Fruit fly (Drosophila melanogaster): ENCODE results near the gene kug.

kug gene

DNA sequence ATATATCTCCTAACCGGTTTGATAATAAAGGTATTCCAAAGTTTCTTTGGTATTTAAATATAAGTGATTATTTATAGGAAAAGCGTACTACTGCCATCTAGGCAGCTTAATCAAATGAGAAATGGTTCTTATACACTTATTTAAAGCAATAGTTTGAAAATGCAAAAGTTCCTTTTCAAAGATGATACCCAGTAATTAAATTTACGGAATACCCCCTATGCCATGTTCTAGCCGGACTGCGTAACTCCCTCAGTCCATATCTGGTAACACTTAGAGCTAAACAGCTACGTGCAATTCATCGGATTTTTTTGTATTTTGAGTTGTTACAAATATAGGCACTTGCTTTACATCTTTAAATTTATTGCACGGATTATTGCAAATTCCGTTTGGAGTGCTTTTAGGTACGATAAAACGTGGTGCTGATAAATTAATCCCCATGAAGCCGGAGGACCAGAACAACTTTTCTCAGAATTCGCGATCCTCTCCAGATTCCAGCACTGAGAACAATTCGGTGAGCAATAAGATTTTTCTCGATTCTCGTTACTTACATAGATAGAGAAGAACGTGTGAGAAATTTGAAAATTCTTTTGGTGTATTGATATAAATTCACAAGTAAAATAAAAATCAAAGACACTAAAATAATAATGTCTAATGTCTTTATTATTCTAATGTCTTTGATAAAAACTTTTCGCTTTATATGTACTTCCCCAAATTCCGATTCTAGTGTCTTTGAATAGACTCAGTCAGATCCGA, 2.4 kb upstream of the kug start, which contains the start of gene CG7668 (continued):
- peak; percentile 9; the same call in 1 of the 2 replicates for TF ChIP-seq Scr (GFP tag; IDR thresholded peaks at IDR 0.05; ENCODE audit: partially characterized antibody)
- peak; percentile 79 for TF ChIP-seq Atf3 (GFP tag; optimal IDR thresholded peaks at IDR 0.05)
- TF ChIP-seq CG3407 (GFP tag; optimal IDR thresholded peaks at IDR 0.05), result peak; percentile 76
- TF ChIP-seq CG30020 (tag; optimal IDR thresholded peaks at IDR 0.05), result peak; percentile 87
- peak; percentile 88 for TF ChIP-seq CG10267 (tag; optimal IDR thresholded peaks at IDR 0.05)
- peak; percentile 84; the same call in 1 of the 3 replicates for TF ChIP-seq B-H1 (GFP tag; IDR thresholded peaks at IDR 0.05)
- peak; percentile 92 for TF ChIP-seq CG13296 (GFP tag; optimal IDR thresholded peaks at IDR 0.05)
- peak; percentile 32 for TF ChIP-seq Dp (GFP tag; optimal IDR thresholded peaks at IDR 0.05)
- TF ChIP-seq Oaz (GFP tag; IDR thresholded peaks at IDR 0.05), result peak; percentile 84; the same call in 1 of the 2 replicates
- TF ChIP-seq CG8281 (tag; optimal IDR thresholded peaks at IDR 0.05), result peak; percentile 76
- peak; percentile 83 for TF ChIP-seq twi (tag; optimal IDR thresholded peaks at IDR 0.05)
- peak; percentile 84 for TF ChIP-seq Dbx (GFP tag; IDR thresholded peaks at IDR 0.05)
- peak; percentile 81 for TF ChIP-seq fu2 (GFP tag; optimal IDR thresholded peaks at IDR 0.05)
- TF ChIP-seq ERR (GFP tag; optimal IDR thresholded peaks at IDR 0.05), result peak; percentile 65
- no peak for TF ChIP-seq CG42726 (GFP tag; IDR thresholded peaks at IDR 0.05; ENCODE audit: partially characterized antibody)
- peak; percentile 84 for TF ChIP-seq ems (GFP tag; optimal IDR thresholded peaks at IDR 0.05)
- no peak; the same call in 1 of the 2 replicates for TF ChIP-seq toy (GFP tag; IDR thresholded peaks at IDR 0.05)
- TF ChIP-seq CG2202 (tag; optimal IDR thresholded peaks at IDR 0.05), result peak; percentile 86
- peak; percentile 50 for TF ChIP-seq CG7928 (GFP tag; optimal IDR thresholded peaks at IDR 0.05)
- peak; percentile 85 for TF ChIP-seq CG17568 (GFP tag; optimal IDR thresholded peaks at IDR 0.05)
- peak; percentile 70 for TF ChIP-seq gsb (GFP tag; IDR thresholded peaks at IDR 0.05)
- TF ChIP-seq hb (GFP tag; IDR thresholded peaks at IDR 0.05; ENCODE audit: partially characterized antibody), result no peak
- peak; percentile 67 for TF ChIP-seq CG17802 (tag; optimal IDR thresholded peaks at IDR 0.05)
- peak; percentile 50 for TF ChIP-seq fd102C (GFP tag; optimal IDR thresholded peaks at IDR 0.05)
- peak; percentile 87 for TF ChIP-seq fd96Cb (tag; optimal IDR thresholded peaks at IDR 0.05)
- no peak for TF ChIP-seq Hey (tag; optimal IDR thresholded peaks at IDR 0.05)
- TF ChIP-seq Kr (GFP tag; optimal IDR thresholded peaks at IDR 0.05), result no peak
- TF ChIP-seq da (GFP tag; optimal IDR thresholded peaks at IDR 0.05), result peak; percentile 53
- peak; percentile 87 for TF ChIP-seq rib (GFP tag; IDR thresholded peaks at IDR 0.05)
- TF ChIP-seq Hr78 (GFP tag; optimal IDR thresholded peaks at IDR 0.05), result no peak
- TF ChIP-seq peb (GFP tag; IDR thresholded peaks at IDR 0.05), result peak; percentile 59; the same call in 1 of the 2 replicates
- peak; percentile 93 for TF ChIP-seq Ada2b (GFP tag; IDR thresholded peaks at IDR 0.05)
- peak; percentile 55 for TF ChIP-seq psq (GFP tag; optimal IDR thresholded peaks at IDR 0.05)
- peak; percentile 79 for TF ChIP-seq kay (GFP tag; optimal IDR thresholded peaks at IDR 0.05)
- TF ChIP-seq jing (GFP tag; optimal IDR thresholded peaks at IDR 0.05), result peak; percentile 73
- peak; percentile 82 for TF ChIP-seq Spps (tag; optimal IDR thresholded peaks at IDR 0.05)
- peak; percentile 60 for TF ChIP-seq CG6683 (GFP tag; optimal IDR thresholded peaks at IDR 0.05)
- TF ChIP-seq cas (GFP tag; IDR thresholded peaks at IDR 0.05), result peak; percentile 86; the same call in 1 of the 2 replicates
- peak; percentile 58 for TF ChIP-seq CG4282 (GFP tag; optimal IDR thresholded peaks at IDR 0.05)
- peak; percentile 67 for TF ChIP-seq CG8359 (GFP tag; optimal IDR thresholded peaks at IDR 0.05; ENCODE audit: borderline replicate concordance)
- TF ChIP-seq CG9215 (GFP tag; IDR thresholded peaks at IDR 0.05), result no peak
- peak; percentile 93 for TF ChIP-seq CG18599 (GFP tag; optimal IDR thresholded peaks at IDR 0.05)
- TF ChIP-seq CG9876 (GFP tag; optimal IDR thresholded peaks at IDR 0.05), result peak; percentile 57
- peak; percentile 78 for TF ChIP-seq cato (GFP tag; optimal IDR thresholded peaks at IDR 0.05; ENCODE audit: borderline replicate concordance)
- peak; percentile 89 for TF ChIP-seq CG14050 (GFP tag; IDR thresholded peaks at IDR 0.05)
- TF ChIP-seq CG30431 (GFP tag; optimal IDR thresholded peaks at IDR 0.05), result no peak
- TF ChIP-seq NC2β (GFP tag; optimal IDR thresholded peaks at IDR 0.05), result peak; percentile 88
- peak; percentile 87 for TF ChIP-seq pum (GFP tag; optimal IDR thresholded peaks at IDR 0.05)

All from whole organism, embryonic.